Fruit fly (Drosophila melanogaster): ENCODE data around the gene schuy.
A peak's percentile ranks its signal among the peaks of the same experiment; 100 is the strongest.

schuy gene

dm6 chr3L:19991714-19992231 lies 5.9 kb downstream of the schuy start, which contains the start of the genes CG7646 and Nca (continued):
- TF ChIP-seq CG7357 (GFP tag; IDR thresholded peaks at IDR 0.05) (no peak), CG31388 (GFP tag; optimal IDR thresholded peaks at IDR 0.05) (no peak), kah (GFP tag; optimal IDR thresholded peaks at IDR 0.05) (no peak), Trl (optimal IDR thresholded peaks at IDR 0.05) (no peak), Trl (GFP tag; optimal IDR thresholded peaks at IDR 0.05) (no peak), tll (GFP tag; optimal IDR thresholded peaks at IDR 0.05) (peak in 1 of 2 experiments; percentile 52), CG4707 (GFP tag; optimal IDR thresholded peaks at IDR 0.05) (no peak), CG9215 (GFP tag; IDR thresholded peaks at IDR 0.05) (no peak), Ptx1 (GFP tag; IDR thresholded peaks at IDR 0.05) (no peak), Nf-YB (GFP tag; optimal IDR thresholded peaks at IDR 0.05) (no peak), CG9876 (GFP tag; optimal IDR thresholded peaks at IDR 0.05) (no peak), dan (GFP tag; IDR thresholded peaks at IDR 0.05) (no peak), Bgb (GFP tag; IDR thresholded peaks at IDR 0.05; ENCODE audit: partially characterized antibody) (peak; percentile 96), stwl (tag; optimal IDR thresholded peaks at IDR 0.05) (peak; percentile 76), Sox102F (GFP tag; optimal IDR thresholded peaks at IDR 0.05) (no peak), Usf (GFP tag; optimal IDR thresholded peaks at IDR 0.05) (no peak), CG32772 (GFP tag; IDR thresholded peaks at IDR 0.05) (no peak), CG2678 (tag; optimal IDR thresholded peaks at IDR 0.05) (no peak), CG17359 (tag; optimal IDR thresholded peaks at IDR 0.05) (no peak), Max (GFP tag; optimal IDR thresholded peaks at IDR 0.05) (no peak), yki (optimal IDR thresholded peaks at IDR 0.05) (no peak), Mrtf (GFP tag; IDR thresholded peaks at IDR 0.05) (no peak), Dbx (GFP tag; IDR thresholded peaks at IDR 0.05) (no peak), Ssrp (tag; optimal IDR thresholded peaks at IDR 0.05) (no peak), CG12071 (GFP tag; optimal IDR thresholded peaks at IDR 0.05) (no peak), B-H1 (GFP tag; IDR thresholded peaks at IDR 0.05) (no peak; the same call in 2 of the 3 replicates), oc (tag; optimal IDR thresholded peaks at IDR 0.05) (no peak), dimm (GFP tag; IDR thresholded peaks at IDR 0.05) (no peak), ato (GFP tag; IDR thresholded peaks at IDR 0.05; ENCODE audit: partially characterized antibody) (peak; percentile 86), nau (GFP tag; optimal IDR thresholded peaks at IDR 0.05) (no peak), BtbVII (GFP tag; optimal IDR thresholded peaks at IDR 0.05) (no peak), ems (GFP tag; optimal IDR thresholded peaks at IDR 0.05) (no peak), PHDP (tag; optimal IDR thresholded peaks at IDR 0.05) (no peak), bbx (GFP tag; IDR thresholded peaks at IDR 0.05; ENCODE audit: partially characterized antibody) (peak; percentile 95), CG8388 (GFP tag; optimal IDR thresholded peaks at IDR 0.05) (no peak), CG7963 (GFP tag; IDR thresholded peaks at IDR 0.05; ENCODE audit: partially characterized antibody) (peak; percentile 91), CG8281 (tag; optimal IDR thresholded peaks at IDR 0.05) (peak; percentile 47), Ets97D (GFP tag; optimal IDR thresholded peaks at IDR 0.05) (peak; percentile 31), az2 (GFP tag; optimal IDR thresholded peaks at IDR 0.05) (no peak), Atf6 (GFP tag; IDR thresholded peaks at IDR 0.05) (no peak), CHES-1-like (GFP tag; optimal IDR thresholded peaks at IDR 0.05) (peak; percentile 39), CG2875 (GFP tag; optimal IDR thresholded peaks at IDR 0.05) (no peak), BEAF-32 (GFP tag; optimal IDR thresholded peaks at IDR 0.05) (peak; percentile 90), zen (tag; optimal IDR thresholded peaks at IDR 0.05) (peak; percentile 55), CG1024 (GFP tag; IDR thresholded peaks at IDR 0.05) (no peak), ssp (GFP tag; IDR thresholded peaks at IDR 0.05) (no peak), CG11085 (GFP tag; IDR thresholded peaks at IDR 0.05) (no peak), Dp (GFP tag; optimal IDR thresholded peaks at IDR 0.05) (peak; percentile 60), ind (GFP tag; optimal IDR thresholded peaks at IDR 0.05) (no peak), CG12769 (tag; optimal IDR thresholded peaks at IDR 0.05) (no peak), slbo (GFP tag; IDR thresholded peaks at IDR 0.05) (no peak)

Data from whole organism, embryonic.